Worm (Caenorhabditis elegans) whole organism, mixed stage, embryonic: ENCODE data around the gene fdgt-1.
A peak's percentile ranks its signal among the peaks of the same experiment; 100 is the strongest.

ENCODE experiments used
- bed-3 ChIP-seq: fragments of 200-800 bp; sonication (Bioruptor generic); optimal IDR thresholded peaks from 3 replicates; lab custom pipeline; 2018; ENCODE audit warnings: mild to moderate bottlenecking, missing genetic modification characterization, moderate library complexity, missing compliant biosample characterization
- ceh-39 ChIP-seq: fragments of 150-350 bp; optimal IDR thresholded peaks from 2 replicates; lab custom pipeline; 2014; ENCODE audit warnings: missing biosample characterization, missing genetic modification characterization
- ceh-43 ChIP-seq: fragments of 200-800 bp; sonication (Bioruptor generic); optimal IDR thresholded peaks from 2 replicates; lab custom pipeline; 2018; ENCODE audit warnings: mild to moderate bottlenecking, missing genetic modification characterization, moderate library complexity, missing compliant biosample characterization
- ceh-83 ChIP-seq: fragments of 200-800 bp; sonication (Bioruptor generic); optimal IDR thresholded peaks from 2 replicates; lab custom pipeline; 2018; ENCODE audit warnings: mild to moderate bottlenecking, missing genetic modification characterization, missing compliant biosample characterization
- ces-1 ChIP-seq: fragments of 150-350 bp; optimal IDR thresholded peaks from 2 replicates; lab custom pipeline; 2014; ENCODE audit warnings: missing biosample characterization, missing genetic modification reagents, missing genetic modification characterization
- cnd-1 ChIP-seq: fragments of 200-800 bp; sonication (Bioruptor generic); optimal IDR thresholded peaks from 2 replicates; lab custom pipeline; 2018; ENCODE audit warnings: mild to moderate bottlenecking, missing genetic modification characterization, missing compliant biosample characterization
- drap-1 ChIP-seq: fragments of 200-800 bp; sonication (Bioruptor generic); optimal IDR thresholded peaks from 3 replicates; lab custom pipeline; 2018; ENCODE audit warnings: mild to moderate bottlenecking, missing genetic modification characterization, missing compliant biosample characterization
- elt-1 ChIP-seq: sonication (generic microtip); optimal IDR thresholded peaks from 2 replicates; lab custom pipeline; 2017; ENCODE audit warnings: missing genetic modification characterization, mild to moderate bottlenecking, missing compliant biosample characterization, antibody characterized with exemption, moderate library complexity, borderline replicate concordance; ENCODE audit not compliant: insufficient read depth
- elt-3 ChIP-seq: fragments of 150-350 bp; optimal IDR thresholded peaks from 2 replicates; lab custom pipeline; 2014; ENCODE audit warnings: missing biosample characterization, missing genetic modification characterization
- flh-1 ChIP-seq: fragments of 200-800 bp; sonication (Bioruptor generic); optimal IDR thresholded peaks from 2 replicates; lab custom pipeline; 2018; ENCODE audit warnings: mild to moderate bottlenecking, missing genetic modification characterization, moderate library complexity, missing compliant biosample characterization
- ham-2 ChIP-seq: fragments of 200-800 bp; sonication (Bioruptor generic); optimal IDR thresholded peaks from 2 replicates; lab custom pipeline; 2018; ENCODE audit warnings: mild to moderate bottlenecking, missing genetic modification characterization, missing compliant biosample characterization
- hlh-1 ChIP-seq: fragments of 150-350 bp; optimal IDR thresholded peaks from 2 replicates; lab custom pipeline; 2014; ENCODE audit warnings: missing biosample characterization, missing genetic modification reagents, missing genetic modification characterization
- lin-13 ChIP-seq: fragments of 150-350 bp; optimal IDR thresholded peaks from 2 replicates; lab custom pipeline; 2014; ENCODE audit warnings: missing biosample characterization, missing genetic modification characterization
- lin-32 ChIP-seq: fragments of 200-800 bp; sonication (Bioruptor generic); optimal IDR thresholded peaks from 2 replicates; lab custom pipeline; 2018; ENCODE audit warnings: mild to moderate bottlenecking, missing genetic modification characterization, missing compliant biosample characterization
- lsy-2 ChIP-seq: fragments of 150-350 bp; optimal IDR thresholded peaks from 2 replicates; lab custom pipeline; 2014; ENCODE audit warnings: missing biosample characterization, missing genetic modification characterization
- mab-5 ChIP-seq: fragments of 150-350 bp; optimal IDR thresholded peaks from 2 replicates; lab custom pipeline; 2014; ENCODE audit warnings: missing biosample characterization, missing genetic modification characterization
- mep-1 ChIP-seq: fragments of 150-350 bp; optimal IDR thresholded peaks from 2 replicates; lab custom pipeline; 2017; ENCODE audit warnings: missing biosample characterization, missing genetic modification reagents, missing genetic modification characterization, inconsistent platforms
- mls-2 ChIP-seq: sonication (generic microtip); optimal IDR thresholded peaks from 2 replicates; lab custom pipeline; 2016; ENCODE audit warnings: mild to moderate bottlenecking, missing genetic modification characterization, moderate library complexity, missing compliant biosample characterization
- nhr-12 ChIP-seq: fragments of 150-350 bp; optimal IDR thresholded peaks from 2 replicates; lab custom pipeline; 2014; ENCODE audit warnings: missing biosample characterization, missing genetic modification characterization
- nhr-2 ChIP-seq: fragments of 150-350 bp; optimal IDR thresholded peaks from 2 replicates; lab custom pipeline; 2014; ENCODE audit warnings: missing biosample characterization, missing genetic modification characterization
- nhr-237 ChIP-seq: fragments of 150-350 bp; optimal IDR thresholded peaks from 2 replicates; lab custom pipeline; 2014; ENCODE audit warnings: missing biosample characterization, missing genetic modification characterization
- nhr-28 ChIP-seq: fragments of 150-350 bp; optimal IDR thresholded peaks from 2 replicates; lab custom pipeline; 2014; ENCODE audit warnings: missing biosample characterization, missing genetic modification characterization
- nhr-76 ChIP-seq: sonication (generic microtip); optimal IDR thresholded peaks from 2 replicates; lab custom pipeline; 2017; ENCODE audit warnings: missing biosample characterization, missing genetic modification characterization
- sem-2 ChIP-seq: fragments of 200-800 bp; sonication (Bioruptor generic); optimal IDR thresholded peaks from 2 replicates; lab custom pipeline; 2018; ENCODE audit warnings: mild to moderate bottlenecking, missing genetic modification characterization, missing compliant biosample characterization
- snpc-4 ChIP-seq: fragments of 150-350 bp; optimal IDR thresholded peaks from 2 replicates; lab custom pipeline; 2014; ENCODE audit warnings: missing biosample characterization, missing genetic modification characterization
- sptf-1 ChIP-seq: sonication (generic microtip); optimal IDR thresholded peaks from 2 replicates; lab custom pipeline; 2017; ENCODE audit warnings: mild to moderate bottlenecking, missing genetic modification characterization, moderate library complexity, missing compliant biosample characterization
- tbx-8 ChIP-seq: fragments of 200-800 bp; sonication (Bioruptor generic); optimal IDR thresholded peaks from 2 replicates; lab custom pipeline; 2018; ENCODE audit warnings: mild to moderate bottlenecking, missing genetic modification characterization, moderate library complexity, missing compliant biosample characterization
- unc-120 ChIP-seq: sonication (generic microtip); optimal IDR thresholded peaks from 2 replicates; lab custom pipeline; 2017; ENCODE audit warnings: missing genetic modification characterization, missing compliant biosample characterization; ENCODE audit not compliant: poor library complexity, severe bottlenecking
- unc-39 ChIP-seq: fragments of 150-350 bp; optimal IDR thresholded peaks from 2 replicates; lab custom pipeline; 2014; ENCODE audit warnings: missing biosample characterization, missing genetic modification characterization
- unc-62 ChIP-seq: fragments of 150-350 bp; optimal IDR thresholded peaks from 2 replicates; lab custom pipeline; 2014; ENCODE audit warnings: missing biosample characterization, missing genetic modification reagents, missing genetic modification characterization
- zip-8 ChIP-seq: fragments of 150-350 bp; optimal IDR thresholded peaks from 2 replicates; lab custom pipeline; 2014; ENCODE audit warnings: missing biosample characterization, missing genetic modification characterization
- ztf-11 ChIP-seq: fragments of 150-350 bp; optimal IDR thresholded peaks from 2 replicates; lab custom pipeline; 2014; ENCODE audit warnings: missing biosample characterization, missing genetic modification characterization

fdgt-1 gene

DNA sequence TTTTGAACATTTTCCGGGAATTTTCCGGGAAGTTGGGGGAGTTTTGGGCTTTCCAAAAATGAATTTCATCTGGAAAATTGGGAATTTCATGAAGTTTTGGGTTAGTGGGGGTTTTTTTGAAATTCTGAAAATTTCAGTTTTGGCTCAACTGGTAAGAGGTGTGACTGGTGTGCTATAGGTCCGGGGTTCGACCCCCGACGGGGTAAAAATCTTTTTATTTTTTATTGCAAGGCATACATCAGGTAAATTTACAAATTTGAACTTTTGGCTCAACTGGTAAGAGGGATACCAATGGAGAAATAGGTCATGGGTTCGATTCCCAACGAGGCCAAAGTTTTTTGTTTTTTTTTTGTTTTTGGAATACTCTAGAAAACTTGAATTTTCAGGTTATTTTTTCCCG lies 22.7 kb upstream of the fdgt-1 start:
- TF ChIP-seq ceh-39 (no peak), cnd-1 (tag; lab: Kevin White, UChicago) (no peak), nhr-28 (no peak), nhr-12 (tag; lab: Kevin White, UChicago) (no peak), sem-2 (GFP tag; lab: Kevin White, UChicago) (no peak), mep-1 (tag; lab: Kevin White, UChicago) (no peak), elt-3 (tag; lab: Kevin White, UChicago) (no peak), mls-2 (tag; lab: Kevin White, UChicago) (no peak), mab-5 (tag; lab: Kevin White, UChicago) (no peak), sptf-1 (tag; lab: Kevin White, UChicago) (no peak), elt-1 (tag; lab: Kevin White, UChicago) (no peak), tbx-8 (GFP tag; lab: Kevin White, UChicago) (no peak), unc-39 (tag; lab: Kevin White, UChicago) (no peak), unc-62 (GFP tag; lab: Kevin White, UChicago) (no peak), drap-1 (GFP tag; lab: Kevin White, UChicago) (no peak), lsy-2 (tag; lab: Kevin White, UChicago) (no peak), bed-3 (GFP tag; lab: Kevin White, UChicago) (no peak)

DNA sequence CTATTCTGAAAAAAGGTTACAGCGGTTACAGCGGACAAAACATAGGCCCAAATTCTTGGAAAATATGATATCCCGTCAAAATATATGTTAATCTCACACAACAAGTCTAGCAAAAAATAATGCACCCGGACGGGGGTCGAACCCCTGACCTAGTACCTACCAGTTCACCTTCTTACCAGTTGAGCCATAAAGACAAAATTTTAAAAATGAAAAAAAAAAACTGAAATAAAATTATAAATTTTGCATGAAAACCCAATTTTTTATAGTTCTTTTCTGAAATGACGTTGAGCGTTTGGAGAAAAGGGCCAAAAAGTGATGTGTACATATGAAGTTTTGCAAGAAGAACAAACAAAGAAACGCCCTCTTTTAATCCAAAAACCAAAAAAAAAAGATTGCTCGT lies 21.9 kb upstream of the fdgt-1 start:
- TF ChIP-seq elt-3 (tag; lab: Kevin White, UChicago): no peak
- TF ChIP-seq snpc-4 (tag; lab: Kevin White, UChicago): no peak
- no peak for TF ChIP-seq ceh-83
- TF ChIP-seq nhr-2 (tag; lab: Kevin White, UChicago): no peak
- no peak for TF ChIP-seq ceh-43
- no peak for TF ChIP-seq hlh-1 (tag; lab: Kevin White, UChicago)
- TF ChIP-seq mep-1 (tag; lab: Kevin White, UChicago): no peak
- no peak for TF ChIP-seq ham-2 (GFP tag; lab: Kevin White, UChicago)
- no peak for TF ChIP-seq nhr-76
- no peak for TF ChIP-seq drap-1 (GFP tag; lab: Kevin White, UChicago)
- no peak for TF ChIP-seq unc-120
- TF ChIP-seq flh-1 (GFP tag; lab: Kevin White, UChicago): no peak
- no peak for TF ChIP-seq elt-1 (tag; lab: Kevin White, UChicago)
- TF ChIP-seq nhr-12 (tag; lab: Kevin White, UChicago): no peak
- no peak for TF ChIP-seq ztf-11
- no peak for TF ChIP-seq nhr-237 (tag; lab: Kevin White, UChicago)
- TF ChIP-seq tbx-8 (GFP tag; lab: Kevin White, UChicago): no peak
- no peak for TF ChIP-seq lin-32 (GFP tag; lab: Kevin White, UChicago)
- TF ChIP-seq sptf-1 (tag; lab: Kevin White, UChicago): no peak
- TF ChIP-seq bed-3 (GFP tag; lab: Kevin White, UChicago): no peak

DNA sequence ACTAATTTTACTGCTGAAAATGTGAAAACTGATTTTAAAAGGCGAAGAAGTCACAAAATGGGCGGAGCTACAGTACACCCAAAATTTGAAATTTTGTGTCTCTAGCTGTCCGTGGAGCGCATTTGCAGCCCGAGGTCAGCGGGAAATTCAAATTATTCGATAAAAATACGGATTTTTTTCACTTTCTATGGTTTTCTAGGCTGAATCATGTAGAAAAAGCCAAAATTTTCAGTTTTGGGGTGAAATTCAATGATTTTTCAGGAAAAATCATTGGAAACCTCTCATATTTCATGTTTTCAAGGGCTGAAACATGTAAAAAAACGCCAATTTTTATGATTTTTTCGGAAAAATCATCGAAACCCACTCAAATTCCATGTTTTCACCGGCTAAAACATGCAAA lies 13.6 kb upstream of the fdgt-1 start:
- TF ChIP-seq zip-8: no peak
- TF ChIP-seq sem-2 (GFP tag; lab: Kevin White, UChicago): no peak
- no peak for TF ChIP-seq unc-62 (GFP tag; lab: Kevin White, UChicago)
- TF ChIP-seq unc-39 (tag; lab: Kevin White, UChicago): no peak
- TF ChIP-seq nhr-76: no peak
- no peak for TF ChIP-seq lin-13
- no peak for TF ChIP-seq mab-5 (tag; lab: Kevin White, UChicago)
- no peak for TF ChIP-seq hlh-1 (tag; lab: Kevin White, UChicago)
- no peak for TF ChIP-seq ham-2 (GFP tag; lab: Kevin White, UChicago)
- TF ChIP-seq mep-1 (tag; lab: Kevin White, UChicago): no peak
- TF ChIP-seq nhr-28: no peak
- TF ChIP-seq flh-1 (GFP tag; lab: Kevin White, UChicago): no peak
- no peak for TF ChIP-seq ceh-43
- TF ChIP-seq elt-1 (tag; lab: Kevin White, UChicago): no peak
- no peak for TF ChIP-seq tbx-8 (GFP tag; lab: Kevin White, UChicago)
- TF ChIP-seq unc-120: no peak

DNA sequence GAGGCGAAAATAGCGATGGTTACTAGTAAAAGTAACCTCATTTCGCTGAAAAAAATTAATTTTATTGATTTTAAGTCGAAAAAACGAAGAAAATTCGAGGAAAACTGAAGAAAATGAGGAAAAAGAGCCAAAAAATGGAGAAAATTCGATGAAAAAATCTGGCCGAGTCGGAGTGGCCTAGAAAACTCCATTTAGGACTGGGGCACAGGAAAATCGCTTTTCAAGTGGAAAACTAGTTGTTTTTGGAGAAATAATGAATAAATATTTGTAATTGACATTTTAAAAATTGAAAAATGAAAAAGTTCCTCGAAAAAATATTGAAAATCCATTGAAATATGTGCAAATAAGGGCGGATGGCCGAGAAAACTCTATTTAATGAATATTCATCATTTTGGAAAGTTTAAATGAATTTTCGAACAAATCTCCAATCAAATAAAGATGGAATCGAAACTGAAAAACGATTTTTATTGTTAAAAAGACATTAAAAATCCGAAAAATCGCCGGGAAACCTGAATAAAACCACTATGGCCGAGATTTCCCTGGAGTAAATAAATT lies 4.0 kb upstream of the fdgt-1 start, which contains the start of gene emc-1:
Gene emc-1, minus strand, starts transcription at position 45 of the 555 bp plus-strand sequence.
- TF ChIP-seq ces-1 (GFP tag; lab: Kevin White, UChicago) (peak; percentile 75), ceh-83 (no peak)
